Fruit fly (Drosophila melanogaster) whole organism, prepupa: ENCODE measurements around the gene Es2.

Experiments
- CG9139 ChIP-seq: fragments of 200-800 bp; sonication (Bioruptor generic); optimal IDR thresholded peaks from 3 replicates; lab custom pipeline; 2017; ENCODE audit warnings: missing biosample characterization, mild to moderate bottlenecking, missing genetic modification characterization
- Ets96B ChIP-seq: fragments of 200-800 bp; optimal IDR thresholded peaks from 2 replicates; lab custom pipeline; 2019; ENCODE audit warnings: missing biosample characterization, mild to moderate bottlenecking, missing genetic modification characterization, moderate library complexity
- Met ChIP-seq: fragments of 200-800 bp; sonication (Bioruptor generic); optimal IDR thresholded peaks from 3 replicates; lab custom pipeline; 2016; ENCODE audit warnings: missing biosample characterization, missing genetic modification characterization
- Sox102F ChIP-seq: fragments of 200-800 bp; sonication (Bioruptor generic); optimal IDR thresholded peaks from 2 replicates; lab custom pipeline; 2016; ENCODE audit warnings: missing biosample characterization, mild to moderate bottlenecking, missing genetic modification characterization
- pdm3 ChIP-seq: fragments of 200-800 bp; sonication (Bioruptor generic); optimal IDR thresholded peaks from 3 replicates; lab custom pipeline; 2016; ENCODE audit warnings: missing biosample characterization, missing genetic modification characterization
- spab ChIP-seq: fragments of 200-800 bp; sonication (Bioruptor generic); optimal IDR thresholded peaks from 2 replicates; lab custom pipeline; 2017; ENCODE audit warnings: missing biosample characterization, mild to moderate bottlenecking, missing genetic modification characterization, missing genetic modification reagents

DNA sequence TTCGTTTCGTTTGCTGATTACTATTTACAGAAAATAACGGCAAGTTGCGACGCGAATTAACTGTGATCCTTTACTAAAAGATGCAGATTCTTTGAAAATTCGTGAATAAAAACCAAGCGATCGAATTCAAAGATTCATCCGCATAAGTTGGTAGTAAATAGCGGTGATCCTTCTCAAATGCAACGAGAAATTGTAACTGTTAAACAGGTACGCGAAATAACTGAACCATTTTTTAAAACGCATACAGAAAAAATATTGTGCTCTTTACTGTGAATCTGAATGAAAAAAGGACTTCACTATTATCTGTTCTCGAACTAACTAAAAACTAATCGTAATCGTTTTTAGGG lies 39.9 kb upstream of the Es2 start:
- TF ChIP-seq spab (no peak), pdm3 (GFP tag; lab: Kevin White, UChicago) (no peak), CG9139 (GFP tag; lab: Kevin White, UChicago) (no peak), Met (no peak), Sox102F (GFP tag; lab: Kevin White, UChicago) (no peak), Ets96B (tag; lab: Kevin White, UChicago) (no peak)
